Worm (Caenorhabditis elegans) whole organism, L2 larva: ENCODE data around the gene cyp-33C5.

Source experiments
- C34F6.9 ChIP-seq: fragments of 150-350 bp; optimal IDR thresholded peaks from 2 replicates; lab custom pipeline; 2014; ENCODE audit warnings: missing biosample characterization, missing genetic modification characterization
- F13H6.1 ChIP-seq: sonication (generic microtip); optimal IDR thresholded peaks from 2 replicates; lab custom pipeline; 2016; ENCODE audit warnings: missing genetic modification characterization, missing compliant biosample characterization
- R02D3.7 ChIP-seq: fragments of 150-350 bp; optimal IDR thresholded peaks from 2 replicates; lab custom pipeline; 2014; ENCODE audit warnings: missing biosample characterization, missing genetic modification characterization
- Y55F3AM.14 ChIP-seq: fragments of 200-800 bp; sonication (Bioruptor generic); optimal IDR thresholded peaks from 2 replicates; lab custom pipeline; 2018; ENCODE audit warnings: mild to moderate bottlenecking, missing genetic modification characterization, missing compliant biosample characterization
- ZK546.5 ChIP-seq: sonication (generic microtip); optimal IDR thresholded peaks from 2 replicates; lab custom pipeline; 2017; ENCODE audit warnings: missing biosample characterization, missing genetic modification characterization
- alr-1 ChIP-seq: fragments of 150-350 bp; optimal IDR thresholded peaks from 2 replicates; lab custom pipeline; 2014; ENCODE audit warnings: missing biosample characterization, missing genetic modification characterization
- aly-2 ChIP-seq: fragments of 150-350 bp; optimal IDR thresholded peaks from 2 replicates; lab custom pipeline; 2014; ENCODE audit warnings: missing biosample characterization, missing genetic modification characterization
- ama-1 ChIP-seq: fragments of 150-350 bp; optimal IDR thresholded peaks from 2 replicates; lab custom pipeline; 2018; ENCODE audit warnings: inconsistent platforms
- blmp-1 ChIP-seq: sonication (generic microtip); optimal IDR thresholded peaks from 2 replicates; lab custom pipeline; 2017; ENCODE audit warnings: missing genetic modification characterization, mild to moderate bottlenecking, missing compliant biosample characterization, antibody characterized with exemption, moderate library complexity; ENCODE audit not compliant: insufficient read depth
- ceh-16 ChIP-seq: fragments of 150-350 bp; optimal IDR thresholded peaks from 2 replicates; lab custom pipeline; 2014; ENCODE audit warnings: missing biosample characterization, missing genetic modification characterization
- ceh-82 ChIP-seq: fragments of 150-350 bp; optimal IDR thresholded peaks from 2 replicates; lab custom pipeline; 2014; ENCODE audit warnings: missing biosample characterization, missing genetic modification characterization
- crh-2 ChIP-seq: sonication (generic microtip); optimal IDR thresholded peaks from 2 replicates; lab custom pipeline; 2017; ENCODE audit warnings: missing biosample characterization, missing genetic modification characterization
- dmd-4 ChIP-seq: sonication (generic microtip); optimal IDR thresholded peaks from 2 replicates; lab custom pipeline; 2017; ENCODE audit warnings: missing biosample characterization, missing genetic modification characterization
- elt-1 ChIP-seq: fragments of 150-350 bp; optimal IDR thresholded peaks from 2 replicates; lab custom pipeline; 2014; ENCODE audit warnings: missing biosample characterization, missing genetic modification characterization
- elt-3 ChIP-seq: sonication (generic microtip); optimal IDR thresholded peaks from 2 replicates; lab custom pipeline; 2017; ENCODE audit warnings: missing biosample characterization, missing genetic modification characterization
- lin-13 ChIP-seq: fragments of 150-350 bp; optimal IDR thresholded peaks from 2 replicates; lab custom pipeline; 2014; ENCODE audit warnings: missing biosample characterization, missing genetic modification reagents, missing genetic modification characterization
- lin-39 ChIP-seq: fragments of 150-350 bp; optimal IDR thresholded peaks from 2 replicates; lab custom pipeline; 2014; ENCODE audit warnings: missing biosample characterization, missing genetic modification reagents, missing genetic modification characterization
- mab-5 ChIP-seq: fragments of 150-350 bp; optimal IDR thresholded peaks from 2 replicates; lab custom pipeline; 2014; ENCODE audit warnings: missing biosample characterization, missing genetic modification characterization
- mdl-1 ChIP-seq, 2 experiments: fragments of 150-350 bp in 1 of 2; sonication (generic microtip) in 1 of 2; optimal IDR thresholded peaks; 2 replicates each; lab custom pipeline; 2017; ENCODE audit warnings: missing biosample characterization in 2 of 2, missing genetic modification characterization in 2 of 2
- nhr-10 ChIP-seq: sonication (generic microtip); optimal IDR thresholded peaks from 2 replicates; lab custom pipeline; 2017; ENCODE audit warnings: missing biosample characterization, missing genetic modification characterization
- nhr-12 ChIP-seq: fragments of 150-350 bp; optimal IDR thresholded peaks from 2 replicates; lab custom pipeline; 2014; ENCODE audit warnings: missing biosample characterization, missing genetic modification characterization
- nhr-21 ChIP-seq: fragments of 150-350 bp; optimal IDR thresholded peaks from 2 replicates; lab custom pipeline; 2014; ENCODE audit warnings: missing biosample characterization, missing genetic modification characterization
- nhr-23 ChIP-seq: fragments of 150-350 bp; optimal IDR thresholded peaks from 2 replicates; lab custom pipeline; 2014; ENCODE audit warnings: missing biosample characterization, missing genetic modification reagents, missing genetic modification characterization
- nhr-237 ChIP-seq: fragments of 150-350 bp; optimal IDR thresholded peaks from 2 replicates; lab custom pipeline; 2014; ENCODE audit warnings: missing biosample characterization, missing genetic modification characterization
- nhr-25 ChIP-seq: fragments of 150-350 bp; sonication (generic microtip); optimal IDR thresholded peaks from 3 replicates; lab custom pipeline; 2014; ENCODE audit warnings: missing biosample characterization, missing genetic modification characterization
- nhr-77 ChIP-seq: fragments of 150-350 bp; optimal IDR thresholded peaks from 2 replicates; lab custom pipeline; 2014; ENCODE audit warnings: missing biosample characterization, missing genetic modification characterization
- peb-1 ChIP-seq: fragments of 150-350 bp; optimal IDR thresholded peaks from 2 replicates; lab custom pipeline; 2014; ENCODE audit warnings: missing biosample characterization, missing genetic modification characterization
- sem-4 ChIP-seq: fragments of 150-350 bp; optimal IDR thresholded peaks from 2 replicates; lab custom pipeline; 2014; ENCODE audit warnings: missing biosample characterization, missing genetic modification reagents, missing genetic modification characterization
- skn-1 ChIP-seq: sonication (generic microtip); optimal IDR thresholded peaks from 2 replicates; lab custom pipeline; 2017; ENCODE audit warnings: missing biosample characterization, missing genetic modification characterization
- sma-9 ChIP-seq, 2 experiments: fragments of 150-350 bp in 1 of 2; sonication (generic microtip) in 1 of 2; optimal IDR thresholded peaks; 2 replicates each; lab custom pipeline; 2014 to 2016; ENCODE audit warnings: missing genetic modification characterization in 2 of 2, mild to moderate bottlenecking in 1 of 2, missing biosample characterization in 1 of 2, missing compliant biosample characterization in 1 of 2, missing genetic modification reagents in 1 of 2, moderate library complexity in 1 of 2
- unc-62 ChIP-seq: fragments of 150-350 bp; optimal IDR thresholded peaks from 2 replicates; lab custom pipeline; 2014; ENCODE audit warnings: missing biosample characterization, missing genetic modification reagents, missing genetic modification characterization
- zag-1 ChIP-seq: fragments of 150-350 bp; optimal IDR thresholded peaks from 2 replicates; lab custom pipeline; 2014; ENCODE audit warnings: missing biosample characterization, missing genetic modification characterization
- ztf-4 ChIP-seq: fragments of 150-350 bp; optimal IDR thresholded peaks from 2 replicates; lab custom pipeline; 2014; ENCODE audit warnings: missing biosample characterization, missing genetic modification characterization

Gene cyp-33C5

ce11 chrV:2218803-2219202, 26.0 kb upstream of the cyp-33C5 start, which contains the start of gene nhr-56 (continued):
- TF ChIP-seq mab-5 (tag; lab: Kevin White, UChicago) (no peak), C34F6.9 (tag; lab: Kevin White, UChicago) (peak; percentile 26), ZK546.5 (tag; lab: Kevin White, UChicago) (no peak), nhr-10 (tag; lab: Kevin White, UChicago) (no peak), blmp-1 (tag; lab: Kevin White, UChicago) (no peak)

ce11 chrV:2221764-2222163, 23.0 kb upstream of the cyp-33C5 start, which contains the start of gene nhr-128:
Gene nhr-128 (plus strand): TSS chrV:2222064.
- TF ChIP-seq nhr-77 (tag; lab: Kevin White, UChicago) = no peak
- no peak for TF ChIP-seq lin-39 (tag; lab: Kevin White, UChicago)
- no peak for TF ChIP-seq F13H6.1
- TF ChIP-seq elt-1 (tag; lab: Kevin White, UChicago) = no peak
- TF ChIP-seq lin-13 (GFP tag; lab: Kevin White, UChicago) = no peak
- TF ChIP-seq R02D3.7 (tag; lab: Kevin White, UChicago) = no peak
- no peak for TF ChIP-seq unc-62 (GFP tag; lab: Kevin White, UChicago)
- no peak for TF ChIP-seq skn-1 (tag; lab: Kevin White, UChicago)
- no peak for TF ChIP-seq nhr-12 (tag; lab: Kevin White, UChicago)
- no peak for TF ChIP-seq nhr-10 (tag; lab: Kevin White, UChicago)
- TF ChIP-seq ztf-4 (tag; lab: Kevin White, UChicago) = no peak
- no peak for TF ChIP-seq Y55F3AM.14 (GFP tag; lab: Kevin White, UChicago)
- no peak for TF ChIP-seq sem-4 (tag; lab: Kevin White, UChicago)
- no peak for TF ChIP-seq ama-1 (lab: Kevin White, UChicago)
- no peak for TF ChIP-seq nhr-21 (tag; lab: Kevin White, UChicago)
- TF ChIP-seq crh-2 (tag; lab: Kevin White, UChicago) = no peak
- no peak for TF ChIP-seq ceh-16
- TF ChIP-seq ceh-82 (tag; lab: Kevin White, UChicago) = no peak
- TF ChIP-seq mab-5 (tag; lab: Kevin White, UChicago) = no peak

- no peak for TF ChIP-seq crh-2 (tag; lab: Kevin White, UChicago)
- no peak for TF ChIP-seq aly-2 (tag; lab: Kevin White, UChicago)
- no peak for TF ChIP-seq blmp-1 (tag; lab: Kevin White, UChicago)
- TF ChIP-seq zag-1 (tag; lab: Kevin White, UChicago) = no peak
- TF ChIP-seq R02D3.7 (tag; lab: Kevin White, UChicago) = no peak
- no peak for TF ChIP-seq dmd-4 (tag; lab: Kevin White, UChicago)
- no peak for TF ChIP-seq Y55F3AM.14 (GFP tag; lab: Kevin White, UChicago)
- TF ChIP-seq mab-5 (tag; lab: Kevin White, UChicago) = no peak
- no peak for TF ChIP-seq ztf-4 (tag; lab: Kevin White, UChicago)
Measured at ce11 chrV:2225130-2225529, 19.7 kb upstream of the cyp-33C5 start, which contains the start of gene nhr-103. Gene nhr-103 (plus strand): TSS chrV:2225430.

ce11 chrV:2226903-2227302, 17.9 kb upstream of the cyp-33C5 start, which contains the start of gene nhr-18:
Gene nhr-18 (plus strand): TSS chrV:2227203.
- no peak for TF ChIP-seq skn-1 (tag; lab: Kevin White, UChicago)
- TF ChIP-seq mab-5 (tag; lab: Kevin White, UChicago) = no peak
- TF ChIP-seq ceh-82 (tag; lab: Kevin White, UChicago) = no peak
- TF ChIP-seq F13H6.1 = no peak
- no peak for TF ChIP-seq elt-3
- TF ChIP-seq nhr-25 = no peak
- no peak for TF ChIP-seq ama-1 (lab: Kevin White, UChicago)
- TF ChIP-seq nhr-10 (tag; lab: Kevin White, UChicago) = no peak
- no peak for TF ChIP-seq dmd-4 (tag; lab: Kevin White, UChicago)

ce11 chrV:2228781-2229180, 16.0 kb upstream of the cyp-33C5 start, which contains the start of gene nhr-126:
Gene nhr-126 (plus strand): TSS chrV:2229081.
- TF ChIP-seq nhr-237 (tag; lab: Kevin White, UChicago) = no peak
- TF ChIP-seq alr-1 (tag; lab: Kevin White, UChicago) = no peak
- no peak for TF ChIP-seq lin-39 (tag; lab: Kevin White, UChicago)
- no peak for TF ChIP-seq zag-1 (tag; lab: Kevin White, UChicago)
- TF ChIP-seq sem-4 (tag; lab: Kevin White, UChicago) = no peak
- no peak for TF ChIP-seq R02D3.7 (tag; lab: Kevin White, UChicago)
- no peak for TF ChIP-seq ztf-4 (tag; lab: Kevin White, UChicago)
- no peak for TF ChIP-seq peb-1 (tag; lab: Kevin White, UChicago)
- TF ChIP-seq mab-5 (tag; lab: Kevin White, UChicago) = no peak
- no peak for TF ChIP-seq sma-9 (GFP tag; optimal IDR thresholded peaks at IDR 0.05; lab: Kevin White, UChicago)
- TF ChIP-seq sma-9 (tag; optimal IDR thresholded peaks at IDR 0.05; lab: Kevin White, UChicago) = no peak
- TF ChIP-seq nhr-23 (tag; lab: Kevin White, UChicago) = no peak
- TF ChIP-seq mdl-1 (tag; optimal IDR thresholded peaks at IDR 0.05; lab: Kevin White, UChicago) = no peak
- TF ChIP-seq nhr-25 = no peak
- TF ChIP-seq skn-1 (tag; lab: Kevin White, UChicago) = no peak
- no peak for TF ChIP-seq Y55F3AM.14 (GFP tag; lab: Kevin White, UChicago)
- no peak for TF ChIP-seq lin-13 (GFP tag; lab: Kevin White, UChicago)
- TF ChIP-seq, all 48 proteins: peak for 0
